Fruit fly (Drosophila melanogaster): ENCODE measurements around the gene CG10654.
A peak's percentile ranks its signal among the peaks of the same experiment; 100 is the strongest.

Gene CG10654

DNA sequence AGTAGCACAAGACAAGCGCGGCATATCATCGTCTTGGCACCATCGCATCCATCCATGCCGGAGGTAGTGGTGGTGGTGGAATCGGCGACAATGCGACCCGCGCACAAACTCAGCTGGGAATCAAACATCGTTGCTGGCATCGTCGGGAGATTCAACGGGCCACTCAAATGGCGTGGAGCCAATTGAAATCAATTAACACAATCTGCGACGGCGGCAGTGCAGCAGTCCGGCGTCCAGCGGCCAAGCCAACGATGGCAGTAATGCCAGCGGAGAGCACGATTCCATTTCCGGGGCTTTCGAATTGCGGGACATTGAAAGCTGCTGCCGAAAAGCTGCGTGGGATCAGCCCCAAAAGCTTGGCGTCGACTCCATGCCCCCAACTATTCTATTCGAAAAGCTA is at the start of gene CG10654:
Gene CG10654, minus strand, starts transcription at position 270 of the 400 bp plus-strand sequence.
- TF ChIP-seq CG9705 (GFP tag; optimal IDR thresholded peaks at IDR 0.05): no peak
- TF ChIP-seq sage (GFP tag; optimal IDR thresholded peaks at IDR 0.05): no peak
- no peak for TF ChIP-seq Mio (GFP tag; optimal IDR thresholded peaks at IDR 0.05)
- no peak for TF ChIP-seq Hnf4 (GFP tag; optimal IDR thresholded peaks at IDR 0.05)
- no peak for TF ChIP-seq Rel (GFP tag; optimal IDR thresholded peaks at IDR 0.05)
- no peak for TF ChIP-seq Rel (tag; optimal IDR thresholded peaks at IDR 0.05)

DNA sequence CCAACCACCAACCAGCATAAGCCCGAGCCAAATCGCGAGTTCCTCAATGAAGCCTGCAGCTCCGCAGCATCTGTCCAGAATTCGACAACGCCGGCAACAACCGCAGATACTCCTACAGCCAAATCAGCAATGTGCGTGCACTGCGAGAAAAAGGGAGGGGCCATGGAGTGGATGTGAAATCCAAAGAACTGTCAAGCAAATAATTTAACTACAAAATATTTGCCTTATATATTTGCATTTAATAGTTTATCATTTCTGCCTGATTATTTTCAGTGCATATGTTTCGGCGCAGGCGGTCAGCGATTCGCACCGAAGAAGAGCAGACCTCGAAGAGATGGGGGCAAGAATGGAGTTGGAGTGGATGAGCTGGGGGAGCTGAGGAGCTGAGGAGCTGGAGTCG is 44.0 kb upstream of the CG10654 start:
- no peak for TF ChIP-seq Vsx2 (GFP tag; optimal IDR thresholded peaks at IDR 0.05; ENCODE audit: partially characterized antibody)
- no peak for TF ChIP-seq lola (GFP tag; optimal IDR thresholded peaks at IDR 0.05)
- TF ChIP-seq pan (optimal IDR thresholded peaks at IDR 0.05): no peak
- TF ChIP-seq GATAd (GFP tag; optimal IDR thresholded peaks at IDR 0.05): no peak
- TF ChIP-seq N (GFP tag; optimal IDR thresholded peaks at IDR 0.05): no peak
- no peak for TF ChIP-seq Dfd (GFP tag; optimal IDR thresholded peaks at IDR 0.05)
- peak; percentile 8 for TF ChIP-seq CG9705 (GFP tag; optimal IDR thresholded peaks at IDR 0.05)
- TF ChIP-seq Sp1 (GFP tag; optimal IDR thresholded peaks at IDR 0.05): peak; percentile 73
- peak; percentile 77 for TF ChIP-seq HLH106 (tag; optimal IDR thresholded peaks at IDR 0.05)
- peak; percentile 79 for TF ChIP-seq Hnf4 (GFP tag; optimal IDR thresholded peaks at IDR 0.05)
- no peak for TF ChIP-seq dl (GFP tag; optimal IDR thresholded peaks at IDR 0.05; ENCODE audit: insufficient read depth in 1 of 2, partially characterized antibody in 2 of 2)
- no peak for TF ChIP-seq Mio (GFP tag; optimal IDR thresholded peaks at IDR 0.05)
- peak; percentile 81 for TF ChIP-seq ey (GFP tag; optimal IDR thresholded peaks at IDR 0.05)
- TF ChIP-seq br (GFP tag; optimal IDR thresholded peaks at IDR 0.05): peak; percentile 84
- TF ChIP-seq brk (GFP tag; optimal IDR thresholded peaks at IDR 0.05): peak; percentile 66
- peak; percentile 52 to 80 for TF ChIP-seq foxo (GFP tag; optimal IDR thresholded peaks at IDR 0.05)
- no peak for TF ChIP-seq Dif (GFP tag; optimal IDR thresholded peaks at IDR 0.05; ENCODE audit: partially characterized antibody)
- TF ChIP-seq woc (GFP tag; optimal IDR thresholded peaks at IDR 0.05): peak; percentile 71
- TF ChIP-seq Hr83 (GFP tag; optimal IDR thresholded peaks at IDR 0.05; ENCODE audit: poor library complexity, severe bottlenecking): no peak
- peak; percentile 72 for TF ChIP-seq sage (GFP tag; optimal IDR thresholded peaks at IDR 0.05)
- TF ChIP-seq Rel (GFP tag; optimal IDR thresholded peaks at IDR 0.05): no peak
- TF ChIP-seq Rel (tag; optimal IDR thresholded peaks at IDR 0.05): no peak
- TF ChIP-seq tai (GFP tag; optimal IDR thresholded peaks at IDR 0.05): peak; percentile 49
- peak; percentile 26 for TF ChIP-seq CrebA (GFP tag; optimal IDR thresholded peaks at IDR 0.05; ENCODE audit: borderline replicate concordance)
- TF ChIP-seq Hr78 (GFP tag; optimal IDR thresholded peaks at IDR 0.05): no peak
- TF ChIP-seq jim (GFP tag; optimal IDR thresholded peaks at IDR 0.05): no peak
- no peak for TF ChIP-seq dsf (GFP tag; optimal IDR thresholded peaks at IDR 0.05; ENCODE audit: borderline replicate concordance)
- TF ChIP-seq psq (GFP tag; optimal IDR thresholded peaks at IDR 0.05): peak; percentile 71
- TF ChIP-seq dmrt93B (GFP tag; optimal IDR thresholded peaks at IDR 0.05): peak; percentile 58
- TF ChIP-seq CG32264 (GFP tag; optimal IDR thresholded peaks at IDR 0.05): peak; percentile 63
- peak; percentile 80 for TF ChIP-seq rgr (GFP tag; optimal IDR thresholded peaks at IDR 0.05)
- no peak for TF ChIP-seq Myc (optimal IDR thresholded peaks at IDR 0.05)
- TF ChIP-seq h (GFP tag; optimal IDR thresholded peaks at IDR 0.05): peak; percentile 87
- peak; percentile 85 for TF ChIP-seq fru (GFP tag; optimal IDR thresholded peaks at IDR 0.05)
- TF ChIP-seq usp (GFP tag; optimal IDR thresholded peaks at IDR 0.05): no peak
- no peak for TF ChIP-seq Abd-B (GFP tag; optimal IDR thresholded peaks at IDR 0.05)
- no peak for TF ChIP-seq sv (GFP tag; optimal IDR thresholded peaks at IDR 0.05)
- peak; percentile 79 for TF ChIP-seq OdsH (GFP tag; optimal IDR thresholded peaks at IDR 0.05)
- TF ChIP-seq Jra (GFP tag; optimal IDR thresholded peaks at IDR 0.05): peak; percentile 58

DNA sequence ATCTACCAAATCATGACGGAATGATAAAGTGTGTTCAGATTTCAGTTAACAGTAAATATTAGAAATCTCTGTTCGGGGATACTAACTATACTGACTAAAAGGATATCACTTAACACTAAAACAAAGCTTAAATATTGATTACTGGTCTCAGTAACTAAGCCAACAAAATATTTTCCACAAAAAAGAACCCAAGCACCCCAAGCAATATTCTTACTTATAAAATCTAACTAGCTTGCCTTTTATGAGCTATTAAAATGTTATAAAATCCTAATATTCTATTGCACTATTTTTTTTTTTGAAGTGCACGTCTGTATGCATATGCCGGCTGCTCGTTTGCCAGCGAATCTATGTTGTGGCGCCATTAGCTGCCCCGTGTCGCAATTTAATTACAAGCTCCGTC is 41.8 kb upstream of the CG10654 start:
- TF ChIP-seq Mio (GFP tag; optimal IDR thresholded peaks at IDR 0.05): no peak
- TF ChIP-seq sv (GFP tag; optimal IDR thresholded peaks at IDR 0.05): no peak
- TF ChIP-seq dmrt93B (GFP tag; optimal IDR thresholded peaks at IDR 0.05): no peak

Measured in whole organism, wandering third instar larva.